Fruit fly (Drosophila melanogaster) whole organism, pupa: Measurements from ENCODE around the gene CG13097.

Experiments used
- CG10348 ChIP-seq: fragments of 200-800 bp; sonication (Bioruptor generic); IDR thresholded peaks from 2 replicates; pipeline ENCODE4 v1.3.6; 2022; ENCODE audit warnings: missing biosample characterization, missing genetic modification characterization
- CG12605 ChIP-seq: fragments of 200-800 bp; sonication (Bioruptor generic); IDR thresholded peaks from 2 replicates; pipeline ENCODE4 v1.3.6; 2022; ENCODE audit warnings: missing biosample characterization, missing genetic modification characterization
- CG13204 ChIP-seq: fragments of 200-800 bp; sonication (Bioruptor generic); optimal IDR thresholded peaks from 2 replicates; lab custom pipeline; 2018; ENCODE audit warnings: missing biosample characterization, mild to moderate bottlenecking, missing genetic modification characterization, moderate library complexity
- CG14655 ChIP-seq: fragments of 200-800 bp; sonication (Bioruptor generic); optimal IDR thresholded peaks from 3 replicates; lab custom pipeline; 2017; ENCODE audit warnings: mild to moderate bottlenecking, missing biosample characterization, missing genetic modification reagents, missing genetic modification characterization
- CG15710 ChIP-seq: fragments of 200-800 bp; sonication (Bioruptor generic); optimal IDR thresholded peaks from 2 replicates; lab custom pipeline; 2018; ENCODE audit warnings: missing biosample characterization, mild to moderate bottlenecking, missing genetic modification characterization, moderate library complexity
- CG17806 ChIP-seq: fragments of 200-800 bp; sonication (Bioruptor generic); optimal IDR thresholded peaks from 2 replicates; lab custom pipeline; 2018; ENCODE audit warnings: missing biosample characterization, mild to moderate bottlenecking, missing genetic modification characterization, moderate library complexity
- CG32121 ChIP-seq: fragments of 200-800 bp; sonication (Bioruptor generic); IDR thresholded peaks from 2 replicates; pipeline ENCODE4 v1.3.6; 2022; ENCODE audit warnings: missing biosample characterization, missing genetic modification characterization
- CG34367 ChIP-seq: fragments of 200-800 bp; sonication (Bioruptor generic); optimal IDR thresholded peaks from 2 replicates; lab custom pipeline; 2018; ENCODE audit warnings: missing biosample characterization, mild to moderate bottlenecking, missing genetic modification characterization
- CG4496 ChIP-seq: fragments of 200-800 bp; sonication (Bioruptor generic); IDR thresholded peaks from 3 replicates; pipeline ENCODE4 v1.3.6; 2022; ENCODE audit warnings: missing biosample characterization, missing genetic modification characterization
- CG8159 ChIP-seq: fragments of 200-800 bp; sonication (Bioruptor generic); optimal IDR thresholded peaks from 3 replicates; lab custom pipeline; 2018; ENCODE audit warnings: missing biosample characterization, mild to moderate bottlenecking, missing genetic modification characterization, moderate library complexity
- CG8301 ChIP-seq: fragments of 200-800 bp; sonication (Bioruptor generic); optimal IDR thresholded peaks from 2 replicates; lab custom pipeline; 2018; ENCODE audit warnings: missing biosample characterization, mild to moderate bottlenecking, missing genetic modification characterization
- CG9948 ChIP-seq: fragments of 200-800 bp; sonication (Bioruptor generic); optimal IDR thresholded peaks from 2 replicates; lab custom pipeline; 2018; ENCODE audit warnings: missing biosample characterization, mild to moderate bottlenecking, missing genetic modification characterization, moderate library complexity
- D1 ChIP-seq: fragments of 200-800 bp; sonication (Bioruptor generic); optimal IDR thresholded peaks from 2 replicates; lab custom pipeline; 2018; ENCODE audit warnings: missing biosample characterization, mild to moderate bottlenecking, missing genetic modification characterization, moderate library complexity
- EcR ChIP-seq: fragments of 200-800 bp; sonication (Bioruptor generic); optimal IDR thresholded peaks from 3 replicates; lab custom pipeline; 2019; ENCODE audit warnings: missing biosample characterization, missing genetic modification characterization, mild to moderate bottlenecking, moderate library complexity, missing genetic modification reagents
- Ets98B ChIP-seq: fragments of 200-800 bp; sonication (Bioruptor generic); IDR thresholded peaks from 2 replicates; pipeline ENCODE4 v1.3.6; 2022; ENCODE audit warnings: missing biosample characterization, missing genetic modification characterization
- Pif1A ChIP-seq: fragments of 200-800 bp; sonication (Bioruptor generic); optimal IDR thresholded peaks from 3 replicates; lab custom pipeline; 2016; ENCODE audit warnings: missing biosample characterization, missing genetic modification characterization
- Pif1B ChIP-seq: fragments of 200-800 bp; sonication (Bioruptor generic); optimal IDR thresholded peaks from 3 replicates; lab custom pipeline; 2016; ENCODE audit warnings: missing biosample characterization, missing genetic modification characterization
- Snoo ChIP-seq: fragments of 200-800 bp; sonication (Bioruptor generic); optimal IDR thresholded peaks from 3 replicates; lab custom pipeline; 2017; ENCODE audit warnings: missing biosample characterization, mild to moderate bottlenecking, missing genetic modification characterization, inconsistent platforms
- fd96Ca ChIP-seq: fragments of 200-800 bp; sonication (Bioruptor generic); IDR thresholded peaks from 3 replicates; pipeline ENCODE4 v1.3.6; 2022; ENCODE audit warnings: missing biosample characterization, missing genetic modification characterization
- gl ChIP-seq: fragments of 200-800 bp; sonication (Bioruptor generic); optimal IDR thresholded peaks from 2 replicates; lab custom pipeline; 2018; ENCODE audit warnings: missing biosample characterization, mild to moderate bottlenecking, missing genetic modification characterization
- rn ChIP-seq: fragments of 200-800 bp; sonication (Bioruptor generic); IDR thresholded peaks from 2 replicates; pipeline ENCODE4 v1.3.6; 2022; ENCODE audit warnings: missing biosample characterization, missing genetic modification characterization

The CG13097 gene

dm6 chr2L:8514748-8515147 is at the start of gene CG13097, which contains the start of gene PIG-U:
Gene CG13097, minus strand, starts transcription at chr2L:8514868.
Gene PIG-U, plus strand, starts transcription at chr2L:8515096.
- peak; percentile 73 for TF ChIP-seq Snoo (tag; lab: Kevin White, UChicago)
- peak; percentile 61 for TF ChIP-seq CG17806 (tag; lab: Kevin White, UChicago)
- peak; percentile 74 for TF ChIP-seq Ets98B (GFP tag; lab: Robert Waterston, UW)
- no peak for TF ChIP-seq D1
- TF ChIP-seq CG8159, result peak; percentile 72
- peak; percentile 70; the same call in 1 of the 2 replicates for TF ChIP-seq CG32121 (GFP tag; lab: Robert Waterston, UW)
- peak; percentile 79; the same call in 2 of the 3 replicates for TF ChIP-seq fd96Ca (GFP tag; lab: Robert Waterston, UW)
- TF ChIP-seq rn (GFP tag; lab: Robert Waterston, UW), result peak; percentile 37; the same call in 1 of the 2 replicates
- no peak for TF ChIP-seq EcR
- TF ChIP-seq CG8301 (tag; lab: Kevin White, UChicago), result no peak
- TF ChIP-seq CG13204 (GFP tag; lab: Kevin White, UChicago), result no peak

dm6 chr2L:8556207-8556606 is 41.5 kb upstream of the CG13097 start:
- TF ChIP-seq CG10348 (GFP tag; lab: Robert Waterston, UW) (no peak), CG34367 (tag; lab: Kevin White, UChicago) (no peak), fd96Ca (GFP tag; lab: Robert Waterston, UW) (no peak), CG14655 (GFP tag; lab: Kevin White, UChicago) (no peak), CG13204 (GFP tag; lab: Kevin White, UChicago) (no peak), EcR (no peak), CG4496 (no peak), Snoo (tag; lab: Kevin White, UChicago) (no peak), Pif1B (GFP tag; lab: Kevin White, UChicago) (no peak), rn (GFP tag; lab: Robert Waterston, UW) (no peak), CG17806 (tag; lab: Kevin White, UChicago) (no peak), CG8301 (tag; lab: Kevin White, UChicago) (no peak), CG12605 (GFP tag; lab: Robert Waterston, UW) (no peak), Pif1A (GFP tag; lab: Kevin White, UChicago) (no peak), gl (tag; lab: Kevin White, UChicago) (no peak), CG8159 (no peak), CG9948 (tag; lab: Kevin White, UChicago) (no peak), CG32121 (GFP tag; lab: Robert Waterston, UW) (no peak), CG15710 (no peak)

- TF ChIP-seq gl (tag; lab: Kevin White, UChicago) (no peak), Pif1B (GFP tag; lab: Kevin White, UChicago) (no peak), Ets98B (GFP tag; lab: Robert Waterston, UW) (no peak), CG32121 (GFP tag; lab: Robert Waterston, UW) (no peak), CG14655 (GFP tag; lab: Kevin White, UChicago) (peak; percentile 13), rn (GFP tag; lab: Robert Waterston, UW) (no peak), CG10348 (GFP tag; lab: Robert Waterston, UW) (no peak)
These were observed 39.3 kb upstream of the CG13097 start for dm6 chr2L:8553789-8554626.

DNA sequence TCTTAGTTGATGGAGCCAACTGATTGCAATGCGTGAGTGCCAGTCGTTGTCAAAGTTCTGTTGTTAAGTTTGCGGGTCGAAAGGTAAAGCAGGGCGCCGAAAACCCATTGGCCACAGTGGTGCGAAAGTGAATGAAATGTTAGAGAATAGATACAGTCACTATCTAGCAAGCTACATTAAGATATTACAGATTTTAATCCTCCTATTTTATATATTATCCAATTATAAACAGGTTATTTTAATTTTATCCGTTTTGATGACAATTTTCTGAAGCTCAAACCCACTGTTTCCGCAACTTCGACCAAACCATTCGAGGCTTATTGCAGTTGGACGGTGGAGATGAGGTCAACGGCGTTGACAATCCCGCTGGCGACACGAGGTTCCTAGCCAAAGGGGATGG is 37.8 kb upstream of the CG13097 start:
- no peak for TF ChIP-seq D1
- no peak for TF ChIP-seq CG10348 (GFP tag; lab: Robert Waterston, UW)
- no peak for TF ChIP-seq fd96Ca (GFP tag; lab: Robert Waterston, UW)
- TF ChIP-seq CG8301 (tag; lab: Kevin White, UChicago), result no peak
- no peak for TF ChIP-seq rn (GFP tag; lab: Robert Waterston, UW)
- no peak for TF ChIP-seq CG4496
- peak; percentile 2 for TF ChIP-seq CG9948 (tag; lab: Kevin White, UChicago)
- no peak for TF ChIP-seq EcR
- no peak for TF ChIP-seq CG12605 (GFP tag; lab: Robert Waterston, UW)
- no peak for TF ChIP-seq Pif1B (GFP tag; lab: Kevin White, UChicago)
- no peak for TF ChIP-seq CG13204 (GFP tag; lab: Kevin White, UChicago)
- peak; percentile 6 for TF ChIP-seq Pif1A (GFP tag; lab: Kevin White, UChicago)
- no peak for TF ChIP-seq CG14655 (GFP tag; lab: Kevin White, UChicago)
- TF ChIP-seq Snoo (tag; lab: Kevin White, UChicago), result no peak
- no peak for TF ChIP-seq CG32121 (GFP tag; lab: Robert Waterston, UW)
- no peak for TF ChIP-seq Ets98B (GFP tag; lab: Robert Waterston, UW)
- no peak for TF ChIP-seq gl (tag; lab: Kevin White, UChicago)

DNA sequence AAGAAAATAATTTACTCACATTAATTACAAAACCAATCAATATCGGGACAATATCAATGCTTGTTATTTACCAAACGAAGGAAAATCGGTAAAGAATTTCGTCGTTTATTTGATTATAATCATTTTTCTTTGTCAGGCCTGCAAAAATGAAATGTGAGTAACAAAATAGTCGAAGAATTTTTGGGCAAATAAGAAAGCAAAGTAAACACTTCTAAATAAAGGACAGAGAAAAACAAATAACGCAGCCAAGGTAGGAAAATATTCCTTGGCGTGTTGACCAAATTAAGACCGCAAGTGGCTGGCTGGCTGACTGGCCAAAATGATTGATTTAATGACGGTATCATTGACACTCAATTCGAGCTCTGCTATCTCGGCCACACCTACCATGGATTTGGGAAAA is 33.5 kb upstream of the CG13097 start:
- TF ChIP-seq CG32121 (GFP tag; lab: Robert Waterston, UW), result no peak
- no peak for TF ChIP-seq fd96Ca (GFP tag; lab: Robert Waterston, UW)
- no peak for TF ChIP-seq CG10348 (GFP tag; lab: Robert Waterston, UW)
- TF ChIP-seq CG4496, result no peak
- no peak for TF ChIP-seq D1
- no peak for TF ChIP-seq Snoo (tag; lab: Kevin White, UChicago)
- TF ChIP-seq CG9948 (tag; lab: Kevin White, UChicago), result no peak
- TF ChIP-seq CG8301 (tag; lab: Kevin White, UChicago), result no peak
- no peak for TF ChIP-seq Pif1B (GFP tag; lab: Kevin White, UChicago)
